Worm (Caenorhabditis elegans) whole organism, late embryonic: ENCODE data around the gene chpf-1.

ENCODE experiments used
- F13H6.1 ChIP-seq: sonication (generic microtip); optimal IDR thresholded peaks from 2 replicates; lab custom pipeline; 2016; ENCODE audit warnings: missing genetic modification characterization, missing compliant biosample characterization
- Y22D7AL.16 ChIP-seq: sonication (generic microtip); optimal IDR thresholded peaks from 2 replicates; lab custom pipeline; 2016; ENCODE audit warnings: missing genetic modification characterization, missing compliant biosample characterization
- ceh-14 ChIP-seq: sonication (generic microtip); optimal IDR thresholded peaks from 2 replicates; lab custom pipeline; 2016; ENCODE audit warnings: missing genotype, missing genetic modification characterization, missing compliant biosample characterization
- ceh-19 ChIP-seq: fragments of 200-800 bp; sonication (Bioruptor generic); optimal IDR thresholded peaks from 2 replicates; lab custom pipeline; 2018; ENCODE audit warnings: mild to moderate bottlenecking, missing genetic modification characterization, missing compliant biosample characterization
- ceh-24 ChIP-seq: sonication (generic microtip); optimal IDR thresholded peaks from 2 replicates; lab custom pipeline; 2016; ENCODE audit warnings: mild to moderate bottlenecking, missing genetic modification characterization, missing compliant biosample characterization
- ceh-6 ChIP-seq: fragments of 200-800 bp; sonication (Bioruptor generic); optimal IDR thresholded peaks from 2 replicates; lab custom pipeline; 2018; ENCODE audit warnings: mild to moderate bottlenecking, missing genetic modification characterization, missing compliant biosample characterization
- fax-1 ChIP-seq: sonication (generic microtip); optimal IDR thresholded peaks from 2 replicates; lab custom pipeline; 2016; ENCODE audit warnings: missing genotype, missing genetic modification characterization, missing compliant biosample characterization
- hlh-15 ChIP-seq: sonication (generic microtip); optimal IDR thresholded peaks from 2 replicates; lab custom pipeline; 2016; ENCODE audit warnings: missing genetic modification characterization, missing compliant biosample characterization
- hlh-6 ChIP-seq: sonication (generic microtip); optimal IDR thresholded peaks from 2 replicates; lab custom pipeline; 2016; ENCODE audit warnings: missing genotype, missing genetic modification characterization, missing compliant biosample characterization
- mec-3 ChIP-seq: sonication (generic microtip); optimal IDR thresholded peaks from 2 replicates; lab custom pipeline; 2016; ENCODE audit warnings: borderline replicate concordance, missing genetic modification characterization, missing compliant biosample characterization
- npax-4 ChIP-seq: sonication (generic microtip); optimal IDR thresholded peaks from 2 replicates; lab custom pipeline; 2016; ENCODE audit warnings: missing genetic modification characterization, missing compliant biosample characterization
- pax-1 ChIP-seq: fragments of 150-350 bp; optimal IDR thresholded peaks from 2 replicates; lab custom pipeline; 2014; ENCODE audit warnings: missing biosample characterization, missing genetic modification characterization
- rnt-1 ChIP-seq: sonication (generic microtip); optimal IDR thresholded peaks from 2 replicates; lab custom pipeline; 2016; ENCODE audit warnings: missing genetic modification characterization, missing compliant biosample characterization
- sox-2 ChIP-seq: fragments of 200-800 bp; sonication (Bioruptor generic); IDR thresholded peaks from 2 replicates; pipeline ENCODE4 v1.3.6; 2022; ENCODE audit warnings: missing genetic modification reagents, missing genetic modification characterization, missing compliant biosample characterization
- sox-4 ChIP-seq: sonication (generic microtip); optimal IDR thresholded peaks from 2 replicates; lab custom pipeline; 2017; ENCODE audit warnings: mild to moderate bottlenecking, missing genetic modification characterization, inconsistent platforms, missing compliant biosample characterization
- syd-9 ChIP-seq: sonication (generic microtip); optimal IDR thresholded peaks from 2 replicates; lab custom pipeline; 2016; ENCODE audit warnings: mild to moderate bottlenecking, missing genetic modification characterization, moderate library complexity, missing compliant biosample characterization
- tbx-2 ChIP-seq: sonication (generic microtip); optimal IDR thresholded peaks from 2 replicates; lab custom pipeline; 2016; ENCODE audit warnings: missing genetic modification characterization, missing compliant biosample characterization
- tbx-7 ChIP-seq: sonication (generic microtip); optimal IDR thresholded peaks from 2 replicates; lab custom pipeline; 2016; ENCODE audit warnings: missing genotype, missing genetic modification characterization, missing compliant biosample characterization
- ttx-3 ChIP-seq: sonication (generic microtip); optimal IDR thresholded peaks from 2 replicates; lab custom pipeline; 2016; ENCODE audit warnings: missing genetic modification reagents, missing genetic modification characterization, missing compliant biosample characterization
- zip-5 ChIP-seq: sonication (generic microtip); optimal IDR thresholded peaks from 2 replicates; lab custom pipeline; 2016; ENCODE audit warnings: missing genetic modification characterization, missing compliant biosample characterization

The chpf-1 gene

ce11 chrV:10153076-10153475 is 50.2 kb downstream of the chpf-1 start:
- no peak for TF ChIP-seq rnt-1 (tag; lab: Kevin White, UChicago)
- TF ChIP-seq hlh-15 (tag; lab: Kevin White, UChicago) = no peak
- TF ChIP-seq npax-4 (tag; lab: Kevin White, UChicago) = no peak
- TF ChIP-seq mec-3 (tag; lab: Kevin White, UChicago) = no peak
- TF ChIP-seq sox-4 (tag; lab: Kevin White, UChicago) = no peak
- TF ChIP-seq tbx-2 (tag; lab: Kevin White, UChicago) = no peak
- TF ChIP-seq Y22D7AL.16 (tag; lab: Kevin White, UChicago) = no peak
- no peak for TF ChIP-seq ceh-19
- TF ChIP-seq pax-1 (tag; lab: Kevin White, UChicago) = no peak
- TF ChIP-seq hlh-6 (tag; lab: Kevin White, UChicago) = no peak
- TF ChIP-seq ttx-3 (tag; lab: Kevin White, UChicago) = no peak
- TF ChIP-seq ceh-6 (GFP tag; lab: Kevin White, UChicago) = no peak
- TF ChIP-seq fax-1 (tag; lab: Kevin White, UChicago) = no peak
- no peak for TF ChIP-seq F13H6.1 (tag; lab: Kevin White, UChicago)
- no peak for TF ChIP-seq sox-2 (GFP tag; lab: Robert Waterston, UW)
- no peak for TF ChIP-seq ceh-14
- TF ChIP-seq zip-5 = no peak
- TF ChIP-seq ceh-24 (tag; lab: Kevin White, UChicago) = no peak
- TF ChIP-seq syd-9 = no peak
- no peak for TF ChIP-seq tbx-7 (tag; lab: Kevin White, UChicago)
